Worm (Caenorhabditis elegans): ENCODE data around the gene scl-6.

scl-6 gene

ce11 chrIV:13093677-13094076 lies 25.1 kb downstream of the scl-6 start, which contains the start of the genes prcc-1 and C39E9.12 (continued):
- TF ChIP-seq sma-9 (GFP tag; optimal IDR thresholded peaks at IDR 0.05) (peak; percentile 54), sma-9 (tag; optimal IDR thresholded peaks at IDR 0.05) (no peak), nhr-237 (tag; optimal IDR thresholded peaks at IDR 0.05) (no peak), nhr-25 (tag; optimal IDR thresholded peaks at IDR 0.05) (no peak), ztf-4 (tag; optimal IDR thresholded peaks at IDR 0.05) (no peak), skn-1 (tag; optimal IDR thresholded peaks at IDR 0.05) (no peak), mdl-1 (tag; optimal IDR thresholded peaks at IDR 0.05) (no peak), F13H6.1 (tag; optimal IDR thresholded peaks at IDR 0.05) (no peak), crh-2 (tag; optimal IDR thresholded peaks at IDR 0.05) (peak; percentile 76), nhr-129 (tag; optimal IDR thresholded peaks at IDR 0.05) (peak; percentile 96), unc-55 (GFP tag; optimal IDR thresholded peaks at IDR 0.05) (peak; percentile 94), ztf-11 (tag; optimal IDR thresholded peaks at IDR 0.05) (no peak), unc-62 (GFP tag; optimal IDR thresholded peaks at IDR 0.05) (no peak), zag-1 (tag; optimal IDR thresholded peaks at IDR 0.05) (no peak), elt-1 (tag; optimal IDR thresholded peaks at IDR 0.05) (no peak), dmd-4 (tag; optimal IDR thresholded peaks at IDR 0.05) (no peak), blmp-1 (tag; optimal IDR thresholded peaks at IDR 0.05; ENCODE audit: insufficient read depth) (no peak)

- no peak for TF ChIP-seq nhr-10 (tag; optimal IDR thresholded peaks at IDR 0.05)
- no peak for TF ChIP-seq ztf-1 (GFP tag; conservative IDR thresholded peaks at IDR 0.05)
- no peak for TF ChIP-seq dmd-4 (tag; optimal IDR thresholded peaks at IDR 0.05)
- no peak for TF ChIP-seq mab-5 (tag; optimal IDR thresholded peaks at IDR 0.05)
- no peak for TF ChIP-seq C34F6.9 (tag; optimal IDR thresholded peaks at IDR 0.05)
- no peak for TF ChIP-seq ceh-16 (tag; optimal IDR thresholded peaks at IDR 0.05)
Measured at ce11 chrIV:13095462-13095861, 26.9 kb downstream of the scl-6 start, which contains the start of gene rfc-3. rfc-3 (plus strand) TSS chrIV:13095762.

- TF ChIP-seq R02D3.7 (tag; optimal IDR thresholded peaks at IDR 0.05) (no peak), nhr-129 (tag; optimal IDR thresholded peaks at IDR 0.05) (peak; percentile 27)
Measured at ce11 chrIV:13096778-13097177, 28.2 kb downstream of the scl-6 start.

ce11 chrIV:13098652-13099051 lies 30.1 kb downstream of the scl-6 start, which contains the start of the genes dli-1, tin-9.2 and exos-4.1:
dli-1 (minus strand) TSS chrIV:13098792.
tin-9.2 (plus strand) TSS chrIV:13098995.
exos-4.1 (plus strand) TSS chrIV:13098999.
- TF ChIP-seq ama-1 (optimal IDR thresholded peaks at IDR 0.05) (peak; percentile 8), ZK546.5 (tag; optimal IDR thresholded peaks at IDR 0.05) (peak; percentile 19), C34F6.9 (tag; optimal IDR thresholded peaks at IDR 0.05) (peak; percentile 91), elt-1 (tag; optimal IDR thresholded peaks at IDR 0.05) (no peak), ztf-4 (tag; optimal IDR thresholded peaks at IDR 0.05) (no peak), fos-1 (tag; optimal IDR thresholded peaks at IDR 0.05) (peak; percentile 47), ztf-11 (tag; optimal IDR thresholded peaks at IDR 0.05) (no peak), sem-4 (tag; optimal IDR thresholded peaks at IDR 0.05) (no peak), nhr-25 (tag; optimal IDR thresholded peaks at IDR 0.05) (peak; percentile 65), nhr-11 (tag; optimal IDR thresholded peaks at IDR 0.05) (no peak), nhr-77 (tag; optimal IDR thresholded peaks at IDR 0.05) (no peak), blmp-1 (tag; optimal IDR thresholded peaks at IDR 0.05; ENCODE audit: insufficient read depth) (peak; percentile 6), crh-2 (tag; optimal IDR thresholded peaks at IDR 0.05) (peak; percentile 82), skn-1 (tag; optimal IDR thresholded peaks at IDR 0.05) (no peak), nhr-12 (tag; optimal IDR thresholded peaks at IDR 0.05) (no peak), nhr-129 (tag; optimal IDR thresholded peaks at IDR 0.05) (peak; percentile 90), mab-5 (tag; optimal IDR thresholded peaks at IDR 0.05) (peak; percentile 67), lsy-2 (tag; optimal IDR thresholded peaks at IDR 0.05) (peak; percentile 65 to 90), egl-27 (tag; optimal IDR thresholded peaks at IDR 0.05) (no peak), unc-39 (tag; optimal IDR thresholded peaks at IDR 0.05) (no peak), lin-13 (GFP tag; optimal IDR thresholded peaks at IDR 0.05) (peak; percentile 66), R02D3.7 (tag; optimal IDR thresholded peaks at IDR 0.05) (no peak), aly-2 (tag; optimal IDR thresholded peaks at IDR 0.05) (no peak), ceh-16 (tag; optimal IDR thresholded peaks at IDR 0.05) (no peak), lin-11 (tag; optimal IDR thresholded peaks at IDR 0.05) (peak; percentile 23), Y55F3AM.14 (GFP tag; optimal IDR thresholded peaks at IDR 0.05) (no peak), F13H6.1 (tag; optimal IDR thresholded peaks at IDR 0.05) (peak; percentile 53), sma-3 (GFP tag; optimal IDR thresholded peaks at IDR 0.05) (peak; percentile 40), mdl-1 (tag; optimal IDR thresholded peaks at IDR 0.05) (peak in 1 of 2 experiments; percentile 5), nhr-10 (tag; optimal IDR thresholded peaks at IDR 0.05) (no peak), mbf-1 (tag; optimal IDR thresholded peaks at IDR 0.05) (no peak), lin-39 (tag; optimal IDR thresholded peaks at IDR 0.05) (no peak), unc-55 (GFP tag; optimal IDR thresholded peaks at IDR 0.05) (peak; percentile 89), nhr-237 (tag; optimal IDR thresholded peaks at IDR 0.05) (no peak), sma-9 (GFP tag; optimal IDR thresholded peaks at IDR 0.05) (no peak), sma-9 (tag; optimal IDR thresholded peaks at IDR 0.05) (no peak), unc-62 (GFP tag; optimal IDR thresholded peaks at IDR 0.05) (no peak), ztf-1 (GFP tag; conservative IDR thresholded peaks at IDR 0.05) (no peak), gmeb-1 (tag; optimal IDR thresholded peaks at IDR 0.05) (peak; percentile 84)
